Worm (Caenorhabditis elegans) whole organism, late embryonic: ENCODE data around the gene Y73C8B.5.

Experiments used
- nfya-1 ChIP-seq: sonication (generic microtip); optimal IDR thresholded peaks from 2 replicates; lab custom pipeline; 2017; ENCODE audit warnings: missing genetic modification characterization, mild to moderate bottlenecking, missing compliant biosample characterization, antibody characterized with exemption, moderate library complexity
- pha-4 ChIP-seq: fragments of 150-350 bp; optimal IDR thresholded peaks from 2 replicates; lab custom pipeline; 2018; ENCODE audit warnings: missing biosample characterization, missing genetic modification reagents, missing genetic modification characterization
- pros-1 ChIP-seq: fragments of 150-350 bp; optimal IDR thresholded peaks from 2 replicates; lab custom pipeline; 2014; ENCODE audit warnings: missing biosample characterization, missing genetic modification reagents, missing genetic modification characterization
- tbx-7 ChIP-seq: sonication (generic microtip); optimal IDR thresholded peaks from 2 replicates; lab custom pipeline; 2016; ENCODE audit warnings: missing genotype, missing genetic modification characterization, missing compliant biosample characterization
- unc-86 ChIP-seq: sonication (generic microtip); optimal IDR thresholded peaks from 2 replicates; lab custom pipeline; 2016; ENCODE audit warnings: missing genetic modification characterization, missing compliant biosample characterization

ce11 chrV:3204433-3204832 is 7.4 kb downstream of the Y73C8B.5 start:
- no peak for TF ChIP-seq pha-4 (tag; lab: Kevin White, UChicago)
- no peak for TF ChIP-seq unc-86
- TF ChIP-seq nfya-1 (tag; lab: Kevin White, UChicago), result no peak
- TF ChIP-seq pros-1 (tag; lab: Kevin White, UChicago), result no peak
- TF ChIP-seq tbx-7 (tag; lab: Kevin White, UChicago), result no peak
